Worm (Caenorhabditis elegans): Measurements from ENCODE around the gene gmeb-1.

DNA sequence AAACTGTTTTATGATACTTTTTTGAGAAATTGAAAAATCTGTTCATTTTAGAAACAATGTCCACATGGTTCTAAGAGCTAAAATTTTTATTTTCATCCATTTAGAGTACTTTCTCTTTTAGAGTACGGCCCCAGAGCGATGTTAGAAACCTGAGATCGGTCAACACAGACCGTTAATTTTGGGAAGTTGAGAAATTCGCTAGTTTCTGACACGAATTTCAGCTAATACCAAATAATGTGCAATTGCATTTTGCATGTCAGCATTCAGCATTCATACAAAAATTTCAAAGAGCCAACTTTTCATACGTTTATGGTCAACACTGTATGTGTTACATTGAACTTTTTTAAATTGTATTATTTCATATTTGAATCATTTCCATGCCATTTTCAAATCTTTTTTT, 14.5 kb upstream of the gmeb-1 start:
- TF ChIP-seq nhr-28 (tag; optimal IDR thresholded peaks at IDR 0.05) (no peak), lsy-2 (tag; optimal IDR thresholded peaks at IDR 0.05) (no peak)

Data from whole organism, mixed stage, embryonic.